Worm (Caenorhabditis elegans) whole organism, late embryonic: ENCODE data around the gene F58A4.6.

Source experiments
- C38D4.7 ChIP-seq: fragments of 200-800 bp; sonication (Bioruptor generic); optimal IDR thresholded peaks from 2 replicates; lab custom pipeline; 2018; ENCODE audit warnings: mild to moderate bottlenecking, missing genetic modification characterization, moderate library complexity, missing compliant biosample characterization
- F13H6.1 ChIP-seq: sonication (generic microtip); optimal IDR thresholded peaks from 2 replicates; lab custom pipeline; 2016; ENCODE audit warnings: missing genetic modification characterization, missing compliant biosample characterization
- K02D7.2 ChIP-seq: sonication (generic microtip); optimal IDR thresholded peaks from 2 replicates; lab custom pipeline; 2017; ENCODE audit warnings: mild to moderate bottlenecking, missing genetic modification characterization, missing compliant biosample characterization
- K09A11.1 ChIP-seq: sonication (generic microtip); optimal IDR thresholded peaks from 2 replicates; lab custom pipeline; 2017; ENCODE audit warnings: antibody characterized with exemption, mild to moderate bottlenecking, missing genetic modification characterization, missing compliant biosample characterization; ENCODE audit not compliant: insufficient read depth
- ahr-1 ChIP-seq: sonication (generic microtip); optimal IDR thresholded peaks from 2 replicates; lab custom pipeline; 2016; ENCODE audit warnings: missing genetic modification characterization, missing compliant biosample characterization
- ama-1 ChIP-seq: fragments of 150-350 bp; optimal IDR thresholded peaks from 2 replicates; lab custom pipeline; 2014
- ceh-18 ChIP-seq: sonication (generic microtip); optimal IDR thresholded peaks from 2 replicates; lab custom pipeline; 2016; ENCODE audit warnings: missing genetic modification characterization, missing compliant biosample characterization
- ceh-22 ChIP-seq: sonication (generic microtip); optimal IDR thresholded peaks from 2 replicates; lab custom pipeline; 2017; ENCODE audit warnings: missing biosample characterization, missing genetic modification characterization
- ceh-24 ChIP-seq: sonication (generic microtip); optimal IDR thresholded peaks from 2 replicates; lab custom pipeline; 2016; ENCODE audit warnings: mild to moderate bottlenecking, missing genetic modification characterization, missing compliant biosample characterization
- ceh-30 ChIP-seq: fragments of 150-350 bp; optimal IDR thresholded peaks from 2 replicates; lab custom pipeline; 2014; ENCODE audit warnings: missing biosample characterization, missing genetic modification characterization
- ceh-34 ChIP-seq: sonication (generic microtip); optimal IDR thresholded peaks from 2 replicates; lab custom pipeline; 2016; ENCODE audit warnings: mild to moderate bottlenecking, missing genetic modification characterization, missing compliant biosample characterization
- ceh-45 ChIP-seq: fragments of 200-800 bp; sonication (Bioruptor generic); IDR thresholded peaks from 2 replicates; pipeline ENCODE4 v1.3.6; 2022; ENCODE audit warnings: missing genetic modification reagents, missing genetic modification characterization, missing compliant biosample characterization
- ceh-48 ChIP-seq: sonication (generic microtip); optimal IDR thresholded peaks from 2 replicates; lab custom pipeline; 2016; ENCODE audit warnings: missing genetic modification characterization, inconsistent platforms, missing compliant biosample characterization
- ceh-9 ChIP-seq: sonication (generic microtip); optimal IDR thresholded peaks from 2 replicates; lab custom pipeline; 2016; ENCODE audit warnings: mild to moderate bottlenecking, missing genetic modification characterization, inconsistent platforms, missing compliant biosample characterization
- che-1 ChIP-seq: sonication (generic microtip); optimal IDR thresholded peaks from 2 replicates; lab custom pipeline; 2016; ENCODE audit warnings: mild to moderate bottlenecking, missing genetic modification characterization, missing compliant biosample characterization
- dmd-4 ChIP-seq: sonication (generic microtip); optimal IDR thresholded peaks from 2 replicates; lab custom pipeline; 2016; ENCODE audit warnings: borderline replicate concordance, missing genetic modification characterization, missing compliant biosample characterization
- dve-1 ChIP-seq: sonication (generic microtip); optimal IDR thresholded peaks from 2 replicates; lab custom pipeline; 2017; ENCODE audit warnings: antibody characterized with exemption, mild to moderate bottlenecking, missing genetic modification characterization, missing compliant biosample characterization
- elt-2 ChIP-seq: sonication (generic microtip); optimal IDR thresholded peaks from 2 replicates; lab custom pipeline; 2016; ENCODE audit warnings: missing genetic modification reagents, missing genetic modification characterization, missing compliant biosample characterization
- elt-4 ChIP-seq: sonication (generic microtip); optimal IDR thresholded peaks from 2 replicates; lab custom pipeline; 2016; ENCODE audit warnings: missing genetic modification characterization, missing compliant biosample characterization
- ets-4 ChIP-seq: sonication (generic microtip); optimal IDR thresholded peaks from 2 replicates; lab custom pipeline; 2016; ENCODE audit warnings: missing genetic modification characterization, missing compliant biosample characterization
- eyg-1 ChIP-seq: sonication (generic microtip); optimal IDR thresholded peaks from 2 replicates; lab custom pipeline; 2016; ENCODE audit warnings: missing genotype, missing genetic modification characterization, missing compliant biosample characterization
- fax-1 ChIP-seq: sonication (generic microtip); optimal IDR thresholded peaks from 2 replicates; lab custom pipeline; 2016; ENCODE audit warnings: missing genotype, missing genetic modification characterization, missing compliant biosample characterization
- fkh-10 ChIP-seq: fragments of 150-350 bp; optimal IDR thresholded peaks from 2 replicates; lab custom pipeline; 2014; ENCODE audit warnings: missing biosample characterization, missing genetic modification reagents, missing genetic modification characterization
- fkh-6 ChIP-seq: sonication (generic microtip); optimal IDR thresholded peaks from 2 replicates; lab custom pipeline; 2016; ENCODE audit warnings: missing genetic modification characterization, missing compliant biosample characterization
- gmeb-2 ChIP-seq: sonication (generic microtip); optimal IDR thresholded peaks from 2 replicates; lab custom pipeline; 2016; ENCODE audit warnings: missing genetic modification characterization, inconsistent platforms, missing compliant biosample characterization
- hlh-15 ChIP-seq: sonication (generic microtip); optimal IDR thresholded peaks from 2 replicates; lab custom pipeline; 2016; ENCODE audit warnings: missing genetic modification characterization, missing compliant biosample characterization
- hlh-8 ChIP-seq: sonication (generic microtip); optimal IDR thresholded peaks from 2 replicates; lab custom pipeline; 2016; ENCODE audit warnings: missing genotype, missing genetic modification characterization, missing compliant biosample characterization
- lim-6 ChIP-seq: sonication (generic microtip); optimal IDR thresholded peaks from 2 replicates; lab custom pipeline; 2016; ENCODE audit warnings: missing genetic modification characterization, missing compliant biosample characterization
- madf-2 ChIP-seq: sonication (generic microtip); optimal IDR thresholded peaks from 2 replicates; lab custom pipeline; 2017; ENCODE audit warnings: missing genetic modification characterization, missing compliant biosample characterization
- mec-3 ChIP-seq: sonication (generic microtip); optimal IDR thresholded peaks from 2 replicates; lab custom pipeline; 2016; ENCODE audit warnings: borderline replicate concordance, missing genetic modification characterization, missing compliant biosample characterization
- nfya-1 ChIP-seq: sonication (generic microtip); optimal IDR thresholded peaks from 2 replicates; lab custom pipeline; 2017; ENCODE audit warnings: missing genetic modification characterization, mild to moderate bottlenecking, missing compliant biosample characterization, antibody characterized with exemption, moderate library complexity
- nhr-11 ChIP-seq: fragments of 150-350 bp; optimal IDR thresholded peaks from 2 replicates; lab custom pipeline; 2014; ENCODE audit warnings: missing biosample characterization, missing genetic modification characterization
- nhr-232 ChIP-seq: sonication (generic microtip); optimal IDR thresholded peaks from 2 replicates; lab custom pipeline; 2016; ENCODE audit warnings: missing genetic modification characterization, missing compliant biosample characterization
- npax-4 ChIP-seq: sonication (generic microtip); optimal IDR thresholded peaks from 2 replicates; lab custom pipeline; 2016; ENCODE audit warnings: missing genetic modification characterization, missing compliant biosample characterization
- pag-3 ChIP-seq: sonication (generic microtip); optimal IDR thresholded peaks from 2 replicates; lab custom pipeline; 2016; ENCODE audit warnings: missing compliant biosample characterization, missing genetic modification characterization, borderline replicate concordance
- pat-9 ChIP-seq: fragments of 200-800 bp; sonication (Bioruptor generic); optimal IDR thresholded peaks from 2 replicates; lab custom pipeline; 2018; ENCODE audit warnings: mild to moderate bottlenecking, missing genetic modification characterization, moderate library complexity, missing compliant biosample characterization
- pax-1 ChIP-seq: fragments of 150-350 bp; optimal IDR thresholded peaks from 2 replicates; lab custom pipeline; 2014; ENCODE audit warnings: missing biosample characterization, missing genetic modification characterization
- pha-2 ChIP-seq: sonication (generic microtip); optimal IDR thresholded peaks from 2 replicates; lab custom pipeline; 2017; ENCODE audit warnings: mild to moderate bottlenecking, missing genetic modification characterization, missing compliant biosample characterization
- pqm-1 ChIP-seq: sonication (generic microtip); optimal IDR thresholded peaks from 2 replicates; lab custom pipeline; 2016; ENCODE audit warnings: missing genetic modification characterization, missing compliant biosample characterization
- pros-1 ChIP-seq: fragments of 150-350 bp; optimal IDR thresholded peaks from 2 replicates; lab custom pipeline; 2014; ENCODE audit warnings: missing biosample characterization, missing genetic modification reagents, missing genetic modification characterization
- ref-2 ChIP-seq: sonication (generic microtip); optimal IDR thresholded peaks from 2 replicates; lab custom pipeline; 2016; ENCODE audit warnings: missing genetic modification characterization, missing compliant biosample characterization
- rnt-1 ChIP-seq: sonication (generic microtip); optimal IDR thresholded peaks from 2 replicates; lab custom pipeline; 2016; ENCODE audit warnings: missing genetic modification characterization, missing compliant biosample characterization
- tbx-2 ChIP-seq: sonication (generic microtip); optimal IDR thresholded peaks from 2 replicates; lab custom pipeline; 2016; ENCODE audit warnings: missing genetic modification characterization, missing compliant biosample characterization
- unc-3 ChIP-seq, 2 experiments: fragments of 200-800 bp in 1 of 2; sonication (Bioruptor generic) in 1 of 2; sonication (generic microtip) in 1 of 2; conservative IDR thresholded peaks in 1 of 2; optimal IDR thresholded peaks in 1 of 2; 2 replicates each; pipeline versions ENCODE4 v1.3.6 to Lab custom; 2016 to 2022; ENCODE audit warnings: missing compliant biosample characterization in 2 of 2, missing genetic modification characterization in 2 of 2, missing genetic modification reagents in 1 of 2
- unc-55 ChIP-seq: sonication (generic microtip); optimal IDR thresholded peaks from 2 replicates; lab custom pipeline; 2017; ENCODE audit warnings: missing biosample characterization, missing genetic modification reagents, missing genetic modification characterization
- zip-5 ChIP-seq: sonication (generic microtip); optimal IDR thresholded peaks from 2 replicates; lab custom pipeline; 2016; ENCODE audit warnings: missing genetic modification characterization, missing compliant biosample characterization
- ztf-16 ChIP-seq: sonication (generic microtip); optimal IDR thresholded peaks from 2 replicates; lab custom pipeline; 2017; ENCODE audit warnings: missing genetic modification characterization, missing compliant biosample characterization

The F58A4.6 gene

DNA sequence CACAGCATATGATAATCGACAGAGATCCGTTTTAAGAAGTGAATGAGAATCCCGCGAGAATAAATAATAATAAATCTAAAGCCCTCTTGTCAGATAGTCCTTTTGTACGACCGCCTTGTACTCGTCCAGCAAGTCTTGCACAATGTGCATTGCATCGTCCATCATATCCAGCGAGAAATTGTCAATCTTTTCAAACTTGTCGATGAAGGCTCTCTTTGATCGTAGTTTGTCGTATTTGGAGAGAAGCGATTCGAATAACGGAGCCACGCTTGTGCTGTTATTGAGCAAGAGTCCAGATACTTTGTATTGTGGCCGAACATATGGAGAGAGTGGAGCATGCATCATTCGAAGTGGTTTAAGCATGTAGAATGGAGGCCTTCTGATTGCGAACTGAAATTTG lies 12.3 kb downstream of the F58A4.6 start:
- no peak for TF ChIP-seq nhr-11
- TF ChIP-seq lim-6 = no peak
- no peak for TF ChIP-seq gmeb-2 (tag; lab: Kevin White, UChicago)
- TF ChIP-seq elt-2 = no peak
- no peak for TF ChIP-seq dmd-4 (tag; lab: Kevin White, UChicago)
- no peak for TF ChIP-seq fkh-6 (tag; lab: Kevin White, UChicago)
- no peak for TF ChIP-seq hlh-8 (tag; lab: Kevin White, UChicago)
- no peak for TF ChIP-seq pax-1 (tag; lab: Kevin White, UChicago)
- no peak for TF ChIP-seq nfya-1 (tag; lab: Kevin White, UChicago)
- TF ChIP-seq hlh-15 = no peak

- no peak for TF ChIP-seq ceh-34 (tag; lab: Kevin White, UChicago)
- no peak for TF ChIP-seq ceh-48
- TF ChIP-seq pros-1 = no peak
- no peak for TF ChIP-seq dmd-4 (tag; lab: Kevin White, UChicago)
- no peak for TF ChIP-seq elt-2
- no peak for TF ChIP-seq elt-4 (tag; lab: Kevin White, UChicago)
- no peak for TF ChIP-seq madf-2 (tag; lab: Kevin White, UChicago)
- TF ChIP-seq C38D4.7 (GFP tag; lab: Kevin White, UChicago) = no peak
Observed at ce11 chrIII:9629054-9629453, 14.8 kb downstream of the F58A4.6 start, which contains the start of gene tbg-1. TSS of gene tbg-1 (minus strand) at chrIII:9629154.

DNA sequence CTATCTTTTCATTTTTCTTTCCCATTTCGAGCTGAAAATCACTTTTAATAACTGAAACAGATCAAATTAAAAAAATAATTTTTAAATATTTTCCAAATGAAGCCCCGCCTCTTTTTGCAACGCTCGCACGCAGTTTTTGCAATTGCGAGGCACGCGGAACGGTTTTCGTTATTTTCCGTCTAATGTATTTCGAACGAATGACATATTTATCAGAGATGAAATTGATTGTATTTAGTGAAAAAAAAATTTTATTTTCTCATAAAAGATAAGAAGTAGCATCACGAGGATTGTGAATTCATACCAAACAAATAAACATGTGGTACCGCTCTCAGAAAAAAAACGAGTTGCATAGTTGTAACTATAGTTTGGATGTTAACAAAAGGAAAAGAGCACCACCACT lies 15.6 kb downstream of the F58A4.6 start, which contains the start of gene rpac-19:
Gene rpac-19, minus strand, starts transcription at position 31 of the 400 bp plus-strand sequence.
- TF ChIP-seq ceh-22 (no peak), pros-1 (no peak), nhr-232 (tag; lab: Kevin White, UChicago) (no peak), ceh-9 (tag; lab: Kevin White, UChicago) (no peak), fkh-10 (no peak), ceh-24 (tag; lab: Kevin White, UChicago) (no peak), ceh-48 (no peak), fax-1 (tag; lab: Kevin White, UChicago) (peak; percentile 34), pat-9 (tag; lab: Kevin White, UChicago) (peak; percentile 48), hlh-15 (no peak), ceh-34 (tag; lab: Kevin White, UChicago) (no peak), pqm-1 (tag; lab: Kevin White, UChicago) (no peak), fkh-6 (tag; lab: Kevin White, UChicago) (no peak), ahr-1 (peak; percentile 44), nhr-11 (peak; percentile 51), pag-3 (tag; lab: Kevin White, UChicago) (no peak), tbx-2 (tag; lab: Kevin White, UChicago) (peak; percentile 70), lim-6 (no peak), K09A11.1 (tag; lab: Kevin White, UChicago) (no peak), mec-3 (tag; lab: Kevin White, UChicago) (no peak), unc-3 (GFP tag; conservative IDR thresholded peaks at IDR 0.05; lab: Robert Waterston, UW) (0 out of 2 replicates have a peak, but pooled peaks have one; percentile 46), unc-3 (tag; optimal IDR thresholded peaks at IDR 0.05; lab: Kevin White, UChicago) (no peak), ceh-30 (tag; lab: Kevin White, UChicago) (no peak), ama-1 (lab: Kevin White, UChicago) (no peak), K02D7.2 (tag; lab: Kevin White, UChicago) (peak; percentile 64), ceh-18 (tag; lab: Kevin White, UChicago) (no peak), dve-1 (no peak), che-1 (tag; lab: Kevin White, UChicago) (peak; percentile 46), pha-2 (tag; lab: Kevin White, UChicago) (peak; percentile 65), eyg-1 (tag; lab: Kevin White, UChicago) (no peak), ceh-45 (GFP tag; lab: Robert Waterston, UW) (no peak), zip-5 (tag; lab: Kevin White, UChicago) (peak; percentile 29), npax-4 (tag; lab: Kevin White, UChicago) (no peak), dmd-4 (tag; lab: Kevin White, UChicago) (peak; percentile 21), ref-2 (tag; lab: Kevin White, UChicago) (peak; percentile 55), ztf-16 (no peak), gmeb-2 (tag; lab: Kevin White, UChicago) (no peak), unc-55 (no peak), madf-2 (tag; lab: Kevin White, UChicago) (peak; percentile 42), ets-4 (tag; lab: Kevin White, UChicago) (no peak), rnt-1 (tag; lab: Kevin White, UChicago) (no peak), F13H6.1 (tag; lab: Kevin White, UChicago) (peak; percentile 46), pax-1 (tag; lab: Kevin White, UChicago) (no peak), C38D4.7 (GFP tag; lab: Kevin White, UChicago) (peak; percentile 52)
